Fruit fly (Drosophila melanogaster) whole organism, embryonic: ENCODE results near the gene CG17321.

Experiments used
- CG3847 ChIP-seq: fragments of 200-800 bp; sonication (Bioruptor generic); IDR thresholded peaks from 2 replicates; pipeline ENCODE4 v1.3.6; 2022; ENCODE audit warnings: missing biosample characterization, missing genetic modification characterization
- CG4360 ChIP-seq: fragments of 200-800 bp; sonication (Bioruptor generic); IDR thresholded peaks from 2 replicates; pipeline ENCODE4 v1.3.6; 2022; ENCODE audit warnings: missing biosample characterization, missing genetic modification characterization
- CG6175 ChIP-seq: fragments of 200-800 bp; sonication (Bioruptor generic); IDR thresholded peaks from 3 replicates; pipeline ENCODE4 v1.3.6; 2022; ENCODE audit warnings: missing biosample characterization, missing genetic modification characterization
- CG8765 ChIP-seq: fragments of 200-800 bp; sonication (Bioruptor generic); IDR thresholded peaks from 2 replicates; pipeline ENCODE4 v1.3.6; 2022; ENCODE audit warnings: missing biosample characterization, missing genetic modification characterization
- D ChIP-seq, 2 experiments: fragments of 200-800 bp in 1 of 2; fragments of >200 bp in 1 of 2; sonication (Bioruptor generic) in 1 of 2; optimal IDR thresholded peaks; 2 replicates in 1 of 2; 3 replicates in 1 of 2; lab custom pipeline; 2017; ENCODE audit warnings: mild to moderate bottlenecking in 1 of 2, missing biosample characterization in 1 of 2, missing genetic modification characterization in 1 of 2, missing genetic modification reagents in 1 of 2
- Oaz ChIP-seq: fragments of 200-800 bp; sonication (Bioruptor generic); IDR thresholded peaks from 2 replicates; pipeline ENCODE4 v1.3.6; 2022; ENCODE audit warnings: missing biosample characterization, missing genetic modification characterization
- Six4 ChIP-seq: fragments of 200-800 bp; sonication (Bioruptor generic); optimal IDR thresholded peaks from 2 replicates; lab custom pipeline; 2016; ENCODE audit warnings: missing biosample characterization, missing genetic modification characterization
- Trl ChIP-seq, 3 experiments: fragments of >200 bp in 2 of 3; fragments of 200-800 bp in 1 of 3; sonication (Bioruptor generic) in 1 of 3; optimal IDR thresholded peaks; 2 replicates in 1 of 3; 3 replicates in 2 of 3; lab custom pipeline; 2016 to 2017; ENCODE audit warnings: missing biosample characterization in 1 of 3, missing genetic modification characterization in 1 of 3
- abd-A ChIP-seq: fragments of 200-800 bp; sonication (Bioruptor generic); optimal IDR thresholded peaks from 3 replicates; lab custom pipeline; 2019; ENCODE audit warnings: missing biosample characterization, mild to moderate bottlenecking, missing genetic modification characterization, moderate library complexity
- chif ChIP-seq, 2 experiments: fragments of 200-800 bp; sonication (Bioruptor generic); optimal IDR thresholded peaks; 3 replicates each; lab custom pipeline; 2016; ENCODE audit warnings: missing biosample characterization in 2 of 2, missing genetic modification characterization in 2 of 2
- fu2 ChIP-seq: fragments of 200-800 bp; sonication (Bioruptor generic); optimal IDR thresholded peaks from 2 replicates; lab custom pipeline; 2016; ENCODE audit warnings: missing biosample characterization, missing genetic modification characterization
- h ChIP-seq: fragments of >200 bp; optimal IDR thresholded peaks from 2 replicates; lab custom pipeline; 2017
- pan ChIP-seq, 4 experiments: fragments of >200 bp in 3 of 4; fragments of 200-800 bp in 1 of 4; sonication (Bioruptor generic) in 1 of 4; optimal IDR thresholded peaks in 3 of 4; IDR thresholded peaks in 1 of 4; 2 replicates each; pipeline versions ENCODE4 v1.3.6 to Lab custom; 2017 to 2022; ENCODE audit warnings: missing biosample characterization in 2 of 4, missing genetic modification characterization in 2 of 4, mixed read lengths in 1 of 4

DNA sequence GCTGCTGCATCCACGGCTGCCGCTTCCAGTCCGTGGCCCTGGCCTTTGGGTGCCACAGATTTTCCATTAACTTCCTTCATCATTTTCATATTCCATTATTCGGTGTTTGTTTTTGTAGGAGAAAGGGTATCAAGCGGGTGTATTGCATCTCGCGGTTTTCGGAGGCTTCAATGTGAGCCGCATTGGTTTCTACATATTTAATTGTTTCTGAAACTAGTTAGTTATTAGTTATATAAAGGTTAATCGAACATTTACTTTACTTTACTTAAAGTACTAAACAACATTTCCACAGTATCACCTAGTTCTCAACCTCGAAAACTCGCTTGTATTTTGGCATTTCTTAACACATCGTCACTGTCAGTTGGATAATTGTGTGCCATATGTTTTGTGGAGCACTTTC is 54.9 kb downstream of the CG17321 start:
- TF ChIP-seq CG8765 (GFP tag; lab: Robert Waterston, UW) (0 out of 2 replicates have a peak, but pooled peaks have one; percentile 22), Trl (optimal IDR thresholded peaks at IDR 0.05; lab: Kevin White, UChicago) (no peak), Trl (GFP tag; optimal IDR thresholded peaks at IDR 0.05; lab: Kevin White, UChicago) (peak; percentile 40), h (lab: Kevin White, UChicago) (no peak), abd-A (tag; lab: Kevin White, UChicago) (no peak), CG4360 (GFP tag; lab: Robert Waterston, UW) (peak; percentile 37; the same call in 1 of the 2 replicates), Six4 (GFP tag; lab: Kevin White, UChicago) (peak; percentile 35), pan (optimal IDR thresholded peaks at IDR 0.05; lab: Kevin White, UChicago) (no peak), pan (GFP tag; optimal IDR thresholded peaks at IDR 0.05 in 1 of 2, IDR thresholded peaks at IDR 0.05 in 1 of 2) (peak in 1 of 2 experiments; percentile 6), D (optimal IDR thresholded peaks at IDR 0.05; lab: Kevin White, UChicago) (no peak), D (GFP tag; optimal IDR thresholded peaks at IDR 0.05; lab: Kevin White, UChicago) (peak; percentile 49), CG6175 (GFP tag; lab: Robert Waterston, UW) (no peak), fu2 (GFP tag; lab: Kevin White, UChicago) (no peak), Oaz (GFP tag; lab: Robert Waterston, UW) (no peak), chif (GFP tag; optimal IDR thresholded peaks at IDR 0.05; lab: Kevin White, UChicago) (peak; percentile 36 to 68), CG3847 (no peak)
